Fruit fly (Drosophila melanogaster) whole organism, pupa: ENCODE data around the gene bnl.

ENCODE experiments used
- CG10348 ChIP-seq: fragments of 200-800 bp; sonication (Bioruptor generic); IDR thresholded peaks from 2 replicates; pipeline ENCODE4 v1.3.6; 2022; ENCODE audit warnings: missing biosample characterization, missing genetic modification characterization
- CG12605 ChIP-seq: fragments of 200-800 bp; sonication (Bioruptor generic); IDR thresholded peaks from 2 replicates; pipeline ENCODE4 v1.3.6; 2022; ENCODE audit warnings: missing biosample characterization, missing genetic modification characterization
- CG13204 ChIP-seq: fragments of 200-800 bp; sonication (Bioruptor generic); optimal IDR thresholded peaks from 2 replicates; lab custom pipeline; 2018; ENCODE audit warnings: missing biosample characterization, mild to moderate bottlenecking, missing genetic modification characterization, moderate library complexity
- CG14655 ChIP-seq: fragments of 200-800 bp; sonication (Bioruptor generic); optimal IDR thresholded peaks from 3 replicates; lab custom pipeline; 2017; ENCODE audit warnings: mild to moderate bottlenecking, missing biosample characterization, missing genetic modification reagents, missing genetic modification characterization
- CG15710 ChIP-seq: fragments of 200-800 bp; sonication (Bioruptor generic); optimal IDR thresholded peaks from 2 replicates; lab custom pipeline; 2018; ENCODE audit warnings: missing biosample characterization, mild to moderate bottlenecking, missing genetic modification characterization, moderate library complexity
- CG17806 ChIP-seq: fragments of 200-800 bp; sonication (Bioruptor generic); optimal IDR thresholded peaks from 2 replicates; lab custom pipeline; 2018; ENCODE audit warnings: missing biosample characterization, mild to moderate bottlenecking, missing genetic modification characterization, moderate library complexity
- CG32121 ChIP-seq: fragments of 200-800 bp; sonication (Bioruptor generic); IDR thresholded peaks from 2 replicates; pipeline ENCODE4 v1.3.6; 2022; ENCODE audit warnings: missing biosample characterization, missing genetic modification characterization
- CG34367 ChIP-seq: fragments of 200-800 bp; sonication (Bioruptor generic); optimal IDR thresholded peaks from 2 replicates; lab custom pipeline; 2018; ENCODE audit warnings: missing biosample characterization, mild to moderate bottlenecking, missing genetic modification characterization
- CG4496 ChIP-seq: fragments of 200-800 bp; sonication (Bioruptor generic); IDR thresholded peaks from 3 replicates; pipeline ENCODE4 v1.3.6; 2022; ENCODE audit warnings: missing biosample characterization, missing genetic modification characterization
- CG8159 ChIP-seq: fragments of 200-800 bp; sonication (Bioruptor generic); optimal IDR thresholded peaks from 3 replicates; lab custom pipeline; 2018; ENCODE audit warnings: missing biosample characterization, mild to moderate bottlenecking, missing genetic modification characterization, moderate library complexity
- CG8301 ChIP-seq: fragments of 200-800 bp; sonication (Bioruptor generic); optimal IDR thresholded peaks from 2 replicates; lab custom pipeline; 2018; ENCODE audit warnings: missing biosample characterization, mild to moderate bottlenecking, missing genetic modification characterization
- CG9948 ChIP-seq: fragments of 200-800 bp; sonication (Bioruptor generic); optimal IDR thresholded peaks from 2 replicates; lab custom pipeline; 2018; ENCODE audit warnings: missing biosample characterization, mild to moderate bottlenecking, missing genetic modification characterization, moderate library complexity
- D1 ChIP-seq: fragments of 200-800 bp; sonication (Bioruptor generic); optimal IDR thresholded peaks from 2 replicates; lab custom pipeline; 2018; ENCODE audit warnings: missing biosample characterization, mild to moderate bottlenecking, missing genetic modification characterization, moderate library complexity
- EcR ChIP-seq: fragments of 200-800 bp; sonication (Bioruptor generic); optimal IDR thresholded peaks from 3 replicates; lab custom pipeline; 2019; ENCODE audit warnings: missing biosample characterization, missing genetic modification characterization, mild to moderate bottlenecking, moderate library complexity, missing genetic modification reagents
- Ets98B ChIP-seq: fragments of 200-800 bp; sonication (Bioruptor generic); IDR thresholded peaks from 2 replicates; pipeline ENCODE4 v1.3.6; 2022; ENCODE audit warnings: missing biosample characterization, missing genetic modification characterization
- Pif1A ChIP-seq: fragments of 200-800 bp; sonication (Bioruptor generic); optimal IDR thresholded peaks from 3 replicates; lab custom pipeline; 2016; ENCODE audit warnings: missing biosample characterization, missing genetic modification characterization
- Pif1B ChIP-seq: fragments of 200-800 bp; sonication (Bioruptor generic); optimal IDR thresholded peaks from 3 replicates; lab custom pipeline; 2016; ENCODE audit warnings: missing biosample characterization, missing genetic modification characterization
- Snoo ChIP-seq: fragments of 200-800 bp; sonication (Bioruptor generic); optimal IDR thresholded peaks from 3 replicates; lab custom pipeline; 2017; ENCODE audit warnings: missing biosample characterization, mild to moderate bottlenecking, missing genetic modification characterization, inconsistent platforms
- fd96Ca ChIP-seq: fragments of 200-800 bp; sonication (Bioruptor generic); IDR thresholded peaks from 3 replicates; pipeline ENCODE4 v1.3.6; 2022; ENCODE audit warnings: missing biosample characterization, missing genetic modification characterization
- gl ChIP-seq: fragments of 200-800 bp; sonication (Bioruptor generic); optimal IDR thresholded peaks from 2 replicates; lab custom pipeline; 2018; ENCODE audit warnings: missing biosample characterization, mild to moderate bottlenecking, missing genetic modification characterization
- rn ChIP-seq: fragments of 200-800 bp; sonication (Bioruptor generic); IDR thresholded peaks from 2 replicates; pipeline ENCODE4 v1.3.6; 2022; ENCODE audit warnings: missing biosample characterization, missing genetic modification characterization

The bnl gene

DNA sequence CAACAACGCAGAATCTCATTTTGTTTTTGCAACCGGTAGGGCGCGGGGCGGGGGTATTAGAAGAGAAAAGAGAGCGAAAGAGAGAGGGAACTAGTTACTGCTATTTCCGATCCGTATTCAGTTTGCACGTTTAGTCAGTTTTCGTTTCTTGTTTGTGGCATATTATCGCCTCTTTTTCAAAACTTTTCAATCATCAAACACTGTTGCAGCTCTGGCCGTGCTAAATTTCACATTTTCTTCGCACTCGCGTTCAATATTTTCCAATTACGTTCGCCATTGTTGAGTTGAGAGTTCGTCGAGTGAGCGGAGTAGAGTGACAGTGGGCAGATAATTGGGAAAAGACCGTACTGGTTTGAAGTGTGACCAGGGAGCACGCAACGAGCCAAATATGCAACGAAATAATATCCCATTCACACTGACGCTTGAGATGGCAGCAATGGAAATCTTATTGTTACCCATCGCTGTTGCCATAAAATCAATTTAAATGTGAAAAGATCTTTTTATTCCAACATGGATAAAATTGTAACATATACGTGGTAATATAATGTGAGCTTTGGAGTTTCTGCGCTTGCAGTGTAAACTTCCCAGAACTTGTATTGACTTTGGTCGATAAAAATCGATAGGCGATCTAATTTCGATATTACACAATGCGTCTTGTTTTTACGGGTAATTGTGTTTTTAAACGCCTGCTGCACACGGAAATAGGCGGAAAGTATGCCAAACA, 24.5 kb upstream of the bnl start, which contains the start of the genes Ire1 and Mrm2:
TSS of gene Ire1 (minus strand) at position 296 of the 724 bp plus-strand sequence.
TSS of gene Mrm2 (plus strand) at position 615 of the 724 bp plus-strand sequence.
- TF ChIP-seq CG32121 (peak; percentile 66), D1 (tag; lab: Kevin White, UChicago) (no peak), CG9948 (tag; lab: Kevin White, UChicago) (peak; percentile 59), CG8159 (peak; percentile 72), CG4496 (GFP tag; lab: Robert Waterston, UW) (peak; percentile 86), CG15710 (tag; lab: Kevin White, UChicago) (peak; percentile 63), CG34367 (tag; lab: Kevin White, UChicago) (peak; percentile 48), rn (GFP tag; lab: Robert Waterston, UW) (peak; percentile 73; the same call in 1 of the 2 replicates), CG13204 (GFP tag; lab: Kevin White, UChicago) (no peak), CG10348 (GFP tag; lab: Robert Waterston, UW) (0 out of 2 replicates have a peak, but pooled peaks have one; percentile 13), Pif1B (GFP tag; lab: Kevin White, UChicago) (peak; percentile 17), gl (tag; lab: Kevin White, UChicago) (peak; percentile 8), CG12605 (GFP tag; lab: Robert Waterston, UW) (no peak), Pif1A (GFP tag; lab: Kevin White, UChicago) (no peak), EcR (peak; percentile 35), fd96Ca (peak; percentile 91), Ets98B (peak; percentile 68), CG14655 (GFP tag; lab: Kevin White, UChicago) (no peak), CG8301 (peak; percentile 53), CG17806 (peak; percentile 56), Snoo (tag; lab: Kevin White, UChicago) (peak; percentile 51)

DNA sequence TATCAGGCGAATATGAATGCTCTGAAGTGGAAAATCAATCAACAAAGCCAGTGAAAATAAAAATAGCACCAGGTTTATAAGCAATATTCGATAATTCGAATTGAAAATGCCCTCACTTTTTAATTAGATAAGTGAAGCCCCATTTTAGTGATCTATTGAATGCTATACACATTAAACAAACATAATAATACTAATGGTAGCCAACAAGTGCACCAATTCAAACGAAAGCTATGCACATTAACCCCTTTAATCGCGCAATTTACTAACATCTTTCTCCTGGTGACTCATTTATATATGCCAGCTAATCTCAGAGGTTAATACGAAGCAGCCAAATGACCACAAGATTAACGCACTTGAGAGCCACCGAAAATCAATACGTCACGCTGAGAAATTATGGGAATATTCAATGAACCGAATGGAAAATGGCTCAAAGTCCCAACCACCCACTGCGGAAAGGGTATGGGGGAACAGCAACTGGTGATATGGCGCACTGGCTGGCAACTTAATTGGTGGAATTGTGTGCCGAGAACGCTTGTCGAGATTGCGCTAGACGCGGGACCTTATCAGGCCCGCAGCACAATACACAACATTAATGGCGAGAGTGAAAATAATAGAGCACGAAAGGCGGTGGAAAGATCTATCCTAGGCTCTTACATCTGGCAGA, 22.9 kb upstream of the bnl start:
- no peak for TF ChIP-seq CG8159
- no peak for TF ChIP-seq CG34367 (tag; lab: Kevin White, UChicago)
- no peak for TF ChIP-seq Snoo (tag; lab: Kevin White, UChicago)
- no peak for TF ChIP-seq CG10348 (GFP tag; lab: Robert Waterston, UW)
- peak; percentile 21; the same call in 1 of the 2 replicates for TF ChIP-seq CG12605 (GFP tag; lab: Robert Waterston, UW)
- no peak for TF ChIP-seq CG17806
- TF ChIP-seq Ets98B, result no peak; the same call in 1 of the 2 replicates
- TF ChIP-seq EcR, result peak; percentile 1
- no peak for TF ChIP-seq CG14655 (GFP tag; lab: Kevin White, UChicago)
- TF ChIP-seq fd96Ca, result 0 out of 3 replicates have a peak, but pooled peaks have one; percentile 13
- TF ChIP-seq rn (GFP tag; lab: Robert Waterston, UW), result no peak
- TF ChIP-seq CG9948 (tag; lab: Kevin White, UChicago), result no peak
- TF ChIP-seq CG15710 (tag; lab: Kevin White, UChicago), result no peak
- TF ChIP-seq D1 (tag; lab: Kevin White, UChicago), result no peak
- peak; percentile 52; the same call in 1 of the 2 replicates for TF ChIP-seq CG32121
- TF ChIP-seq CG8301, result no peak
- no peak for TF ChIP-seq Pif1B (GFP tag; lab: Kevin White, UChicago)
- TF ChIP-seq Pif1A (GFP tag; lab: Kevin White, UChicago), result no peak
- no peak for TF ChIP-seq CG13204 (GFP tag; lab: Kevin White, UChicago)
- peak; percentile 30; the same call in 1 of the 3 replicates for TF ChIP-seq CG4496 (GFP tag; lab: Robert Waterston, UW)
- peak; percentile 42 for TF ChIP-seq gl (tag; lab: Kevin White, UChicago)

DNA sequence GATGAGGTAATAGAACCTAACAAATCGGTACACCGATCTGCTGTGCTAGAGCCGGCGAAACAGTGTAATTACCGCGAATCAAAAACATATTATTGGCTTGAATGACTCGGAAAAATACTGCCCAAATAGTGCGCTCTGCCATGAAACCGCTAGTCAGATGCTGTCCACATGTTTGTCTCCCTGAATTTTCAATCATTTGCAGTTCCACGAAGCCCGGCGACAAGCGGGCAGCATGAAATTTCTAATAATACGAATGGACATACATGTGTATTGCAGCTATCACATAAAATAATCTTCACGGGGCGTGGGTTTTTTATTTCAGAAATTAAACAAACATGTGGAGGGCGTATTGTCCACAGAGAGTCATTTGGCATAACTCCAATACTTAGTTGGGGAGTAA, 22.3 kb upstream of the bnl start:
- TF ChIP-seq CG34367 (tag; lab: Kevin White, UChicago), result no peak
- no peak for TF ChIP-seq CG10348 (GFP tag; lab: Robert Waterston, UW)
- TF ChIP-seq CG9948 (tag; lab: Kevin White, UChicago), result no peak

DNA sequence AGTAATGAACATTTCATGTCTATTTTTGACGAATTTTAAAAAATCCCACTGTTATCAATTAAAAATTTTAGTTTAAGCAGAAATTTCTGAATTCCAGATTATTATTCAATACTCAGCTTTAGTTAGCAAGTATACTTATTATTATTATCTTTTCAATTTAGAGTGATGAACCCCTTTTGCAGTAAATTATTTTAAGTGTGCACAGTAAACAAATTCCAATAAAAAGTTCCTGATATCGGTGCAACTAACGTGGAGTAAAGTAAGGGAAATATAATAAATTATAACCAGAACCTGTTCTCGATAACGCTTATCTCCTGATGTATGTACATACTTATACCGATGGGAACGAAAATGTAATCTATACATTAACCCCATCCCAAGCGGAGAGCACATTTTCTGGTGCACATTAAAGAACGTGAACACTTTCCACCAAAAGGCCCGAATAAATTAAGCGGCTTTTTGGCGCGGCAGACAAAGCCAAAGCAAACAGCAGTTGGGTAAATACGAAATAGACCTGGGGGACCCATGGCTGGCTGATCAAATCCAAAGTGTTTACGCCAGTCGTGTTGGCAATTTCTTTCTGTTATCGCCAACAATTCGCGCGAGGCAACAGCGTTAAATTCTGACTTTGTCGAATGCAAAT, 21.5 kb upstream of the bnl start:
- TF ChIP-seq CG15710 (tag; lab: Kevin White, UChicago) (no peak), D1 (tag; lab: Kevin White, UChicago) (no peak), fd96Ca (no peak), CG9948 (tag; lab: Kevin White, UChicago) (no peak), CG13204 (GFP tag; lab: Kevin White, UChicago) (no peak)

DNA sequence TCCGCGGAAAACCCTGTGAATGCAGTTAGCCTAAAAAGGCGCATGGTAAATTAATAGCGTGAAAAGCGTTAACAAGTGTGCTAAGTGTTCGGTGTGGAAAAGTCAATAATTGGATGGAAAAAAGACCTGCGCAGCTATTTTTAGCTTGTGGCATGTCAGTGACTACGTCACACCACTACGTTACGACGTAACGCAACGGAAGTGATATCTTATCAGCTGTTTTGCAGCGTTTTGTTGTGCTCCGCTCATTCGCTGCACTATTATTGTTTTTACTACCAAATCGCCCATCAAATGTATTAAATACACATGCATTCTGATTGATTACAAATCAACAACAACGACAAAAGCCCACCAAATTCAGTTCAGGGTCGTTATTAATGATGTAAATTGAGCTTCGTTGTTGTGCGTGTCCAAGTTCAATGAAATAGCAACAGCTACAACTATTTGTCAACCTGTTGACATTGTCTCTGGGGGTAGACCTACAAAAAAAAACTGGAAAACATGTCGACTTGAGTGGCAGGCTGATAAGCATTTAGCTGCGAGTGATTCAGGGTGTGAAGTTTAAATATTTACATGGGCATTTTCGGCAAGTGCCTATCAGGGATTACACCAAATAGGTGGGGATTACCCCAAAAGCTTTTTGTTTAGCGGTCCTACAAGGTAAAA, 11.1 kb upstream of the bnl start:
- TF ChIP-seq Pif1A (GFP tag; lab: Kevin White, UChicago), result no peak
- peak; percentile 27; the same call in 1 of the 2 replicates for TF ChIP-seq CG12605 (GFP tag; lab: Robert Waterston, UW)
